Fruit fly (Drosophila melanogaster) whole organism, embryonic: ENCODE measurements around the gene svp.
A peak's percentile ranks its signal among the peaks of the same experiment; 100 is the strongest.

Source experiments
- ATbp ChIP-seq: fragments of 200-800 bp; sonication (Bioruptor generic); optimal IDR thresholded peaks from 2 replicates; lab custom pipeline; 2017; ENCODE audit warnings: missing biosample characterization, mild to moderate bottlenecking, missing genetic modification characterization, missing genetic modification reagents
- Atf6 ChIP-seq: fragments of 200-800 bp; sonication (Bioruptor generic); IDR thresholded peaks from 2 replicates; pipeline ENCODE4 v1.3.6; 2022; ENCODE audit warnings: missing biosample characterization, missing genetic modification characterization
- BtbVII ChIP-seq: fragments of 200-800 bp; sonication (Bioruptor generic); optimal IDR thresholded peaks from 3 replicates; lab custom pipeline; 2017; ENCODE audit warnings: missing biosample characterization, mild to moderate bottlenecking, missing genetic modification characterization
- CG10431 ChIP-seq: fragments of 200-800 bp; sonication (Bioruptor generic); optimal IDR thresholded peaks from 3 replicates; lab custom pipeline; 2018; ENCODE audit warnings: missing biosample characterization, mild to moderate bottlenecking, missing genetic modification characterization
- CG10565 ChIP-seq: fragments of 200-800 bp; sonication (Bioruptor generic); optimal IDR thresholded peaks from 3 replicates; lab custom pipeline; 2016; ENCODE audit warnings: missing biosample characterization, mild to moderate bottlenecking, missing genetic modification characterization
- CG12071 ChIP-seq: fragments of 200-800 bp; sonication (Bioruptor generic); optimal IDR thresholded peaks from 3 replicates; lab custom pipeline; 2018; ENCODE audit warnings: missing biosample characterization, mild to moderate bottlenecking, missing genetic modification characterization
- CG12155 ChIP-seq: fragments of 200-800 bp; sonication (Bioruptor generic); optimal IDR thresholded peaks from 3 replicates; lab custom pipeline; 2016; ENCODE audit warnings: missing biosample characterization, missing genetic modification characterization
- CG12219 ChIP-seq: fragments of 200-800 bp; sonication (Bioruptor generic); optimal IDR thresholded peaks from 3 replicates; lab custom pipeline; 2018; ENCODE audit warnings: missing biosample characterization, mild to moderate bottlenecking, missing genetic modification characterization
- CG12769 ChIP-seq: fragments of 200-800 bp; sonication (Bioruptor generic); optimal IDR thresholded peaks from 2 replicates; lab custom pipeline; 2019; ENCODE audit warnings: missing biosample characterization, mild to moderate bottlenecking, missing genetic modification characterization, moderate library complexity
- CG13775 ChIP-seq: fragments of 200-800 bp; sonication (Bioruptor generic); optimal IDR thresholded peaks from 3 replicates; lab custom pipeline; 2017; ENCODE audit warnings: missing biosample characterization, mild to moderate bottlenecking, missing genetic modification characterization
- CG15479 ChIP-seq: fragments of 200-800 bp; sonication (Bioruptor generic); optimal IDR thresholded peaks from 3 replicates; lab custom pipeline; 2019; ENCODE audit warnings: missing biosample characterization, mild to moderate bottlenecking, missing genetic modification characterization, moderate library complexity
- CG15601 ChIP-seq: fragments of 200-800 bp; sonication (Bioruptor generic); optimal IDR thresholded peaks from 3 replicates; lab custom pipeline; 2019; ENCODE audit warnings: missing biosample characterization, mild to moderate bottlenecking, missing genetic modification characterization, moderate library complexity
- CG16815 ChIP-seq: fragments of 200-800 bp; sonication (Bioruptor generic); optimal IDR thresholded peaks from 3 replicates; lab custom pipeline; 2017; ENCODE audit warnings: missing biosample characterization, mild to moderate bottlenecking, missing genetic modification characterization
- CG17359 ChIP-seq: fragments of 200-800 bp; sonication (Bioruptor generic); optimal IDR thresholded peaks from 3 replicates; lab custom pipeline; 2018; ENCODE audit warnings: missing biosample characterization, mild to moderate bottlenecking, missing genetic modification characterization, moderate library complexity
- CG17361 ChIP-seq: fragments of 200-800 bp; sonication (Bioruptor generic); IDR thresholded peaks from 3 replicates; pipeline ENCODE4 v1.3.6; 2022; ENCODE audit warnings: missing biosample characterization, missing genetic modification characterization
- CG18011 ChIP-seq: fragments of 200-800 bp; sonication (Bioruptor generic); optimal IDR thresholded peaks from 2 replicates; lab custom pipeline; 2017; ENCODE audit warnings: missing biosample characterization, missing genetic modification characterization, mild to moderate bottlenecking, moderate library complexity, missing genotype
- CG1832 ChIP-seq: fragments of 200-800 bp; sonication (Bioruptor generic); optimal IDR thresholded peaks from 2 replicates; lab custom pipeline; 2017; ENCODE audit warnings: missing biosample characterization, mild to moderate bottlenecking, missing genetic modification characterization, inconsistent platforms
- CG18764 ChIP-seq: fragments of 200-800 bp; sonication (Bioruptor generic); optimal IDR thresholded peaks from 3 replicates; lab custom pipeline; 2016; ENCODE audit warnings: missing biosample characterization, missing genetic modification characterization
- CG32767 ChIP-seq: fragments of 200-800 bp; sonication (Bioruptor generic); IDR thresholded peaks from 2 replicates; pipeline ENCODE4 v1.3.6; 2022; ENCODE audit warnings: missing biosample characterization, missing genetic modification characterization
- CG34422 ChIP-seq: fragments of 200-800 bp; sonication (Bioruptor generic); IDR thresholded peaks from 3 replicates; pipeline ENCODE4 v1.3.6; 2022; ENCODE audit warnings: missing biosample characterization, missing genetic modification characterization
- CG3726 ChIP-seq: fragments of 200-800 bp; sonication (Bioruptor generic); IDR thresholded peaks from 3 replicates; pipeline ENCODE4, ENCODE4 v1.3.6; 2022; ENCODE audit warnings: missing biosample characterization, missing genetic modification characterization
- CG5245 ChIP-seq: fragments of 200-800 bp; sonication (Bioruptor generic); optimal IDR thresholded peaks from 3 replicates; lab custom pipeline; 2016; ENCODE audit warnings: missing biosample characterization, missing genetic modification characterization
- CG6175 ChIP-seq: fragments of 200-800 bp; sonication (Bioruptor generic); IDR thresholded peaks from 3 replicates; pipeline ENCODE4 v1.3.6; 2022; ENCODE audit warnings: missing biosample characterization, missing genetic modification characterization
- CG8359 ChIP-seq: fragments of 200-800 bp; sonication (Bioruptor generic); optimal IDR thresholded peaks from 2 replicates; lab custom pipeline; 2017; ENCODE audit warnings: missing biosample characterization, mild to moderate bottlenecking, missing genetic modification characterization, borderline replicate concordance
- CG9215 ChIP-seq: fragments of 200-800 bp; sonication (Bioruptor generic); IDR thresholded peaks from 2 replicates; pipeline ENCODE4 v1.3.6; 2022; ENCODE audit warnings: missing biosample characterization, missing genetic modification characterization
- E2f1 ChIP-seq: fragments of 200-800 bp; sonication (Bioruptor generic); IDR thresholded peaks from 2 replicates; pipeline ENCODE4 v1.3.6; 2022; ENCODE audit warnings: missing biosample characterization, missing genetic modification characterization
- ERR ChIP-seq: fragments of 200-800 bp; sonication (Bioruptor generic); optimal IDR thresholded peaks from 2 replicates; lab custom pipeline; 2016; ENCODE audit warnings: missing biosample characterization, missing genetic modification characterization
- Elba2 ChIP-seq: fragments of 200-800 bp; sonication (Bioruptor generic); optimal IDR thresholded peaks from 3 replicates; lab custom pipeline; 2016; ENCODE audit warnings: missing biosample characterization, missing genetic modification characterization
- Ets97D ChIP-seq: fragments of 200-800 bp; sonication (Bioruptor generic); optimal IDR thresholded peaks from 3 replicates; lab custom pipeline; 2016; ENCODE audit warnings: missing biosample characterization, missing genetic modification characterization
- Gsc ChIP-seq: fragments of 200-800 bp; sonication (Bioruptor generic); IDR thresholded peaks from 2 replicates; pipeline ENCODE4 v1.3.6; 2022; ENCODE audit warnings: missing biosample characterization, missing genetic modification characterization
- HHEX ChIP-seq: fragments of 200-800 bp; sonication (Bioruptor generic); optimal IDR thresholded peaks from 3 replicates; lab custom pipeline; 2017; ENCODE audit warnings: missing biosample characterization, mild to moderate bottlenecking, missing genetic modification characterization, missing genetic modification reagents
- Hey ChIP-seq: fragments of 200-800 bp; sonication (Bioruptor generic); optimal IDR thresholded peaks from 3 replicates; lab custom pipeline; 2018; ENCODE audit warnings: missing biosample characterization, mild to moderate bottlenecking, missing genetic modification characterization
- Hmr ChIP-seq: fragments of 200-800 bp; sonication (Bioruptor generic); optimal IDR thresholded peaks from 3 replicates; lab custom pipeline; 2017; ENCODE audit warnings: mild to moderate bottlenecking, missing biosample characterization, missing genetic modification reagents, missing genetic modification characterization
- Nf-YB ChIP-seq: fragments of 200-800 bp; sonication (Bioruptor generic); optimal IDR thresholded peaks from 3 replicates; lab custom pipeline; 2019; ENCODE audit warnings: missing biosample characterization, mild to moderate bottlenecking, missing genetic modification characterization, moderate library complexity
- Sox100B ChIP-seq: fragments of 200-800 bp; sonication (Bioruptor generic); optimal IDR thresholded peaks from 3 replicates; lab custom pipeline; 2018; ENCODE audit warnings: missing biosample characterization, mild to moderate bottlenecking, missing genetic modification characterization
- Trl ChIP-seq, 3 experiments: fragments of >200 bp in 2 of 3; fragments of 200-800 bp in 1 of 3; sonication (Bioruptor generic) in 1 of 3; optimal IDR thresholded peaks; 2 replicates in 1 of 3; 3 replicates in 2 of 3; lab custom pipeline; 2016 to 2017; ENCODE audit warnings: missing biosample characterization in 1 of 3, missing genetic modification characterization in 1 of 3
- YL-1 ChIP-seq: fragments of 200-800 bp; sonication (Bioruptor generic); optimal IDR thresholded peaks from 3 replicates; lab custom pipeline; 2017; ENCODE audit warnings: missing biosample characterization, mild to moderate bottlenecking, missing genetic modification characterization
- cad ChIP-seq: fragments of >200 bp; optimal IDR thresholded peaks from 2 replicates; lab custom pipeline; 2017; ENCODE audit warnings: missing biosample characterization, missing genetic modification characterization
- cas ChIP-seq: fragments of 200-800 bp; sonication (Bioruptor generic); IDR thresholded peaks from 2 replicates; pipeline ENCODE4 v1.3.6; 2022; ENCODE audit warnings: missing biosample characterization, missing genetic modification characterization
- ci ChIP-seq: fragments of 200-800 bp; sonication (Bioruptor generic); IDR thresholded peaks from 3 replicates; pipeline ENCODE4 v1.3.6; 2022; ENCODE audit warnings: missing biosample characterization, missing genetic modification characterization
- crp ChIP-seq, 2 experiments: fragments of 200-800 bp; sonication (Bioruptor generic); optimal IDR thresholded peaks; 2 replicates in 1 of 2; 3 replicates in 1 of 2; lab custom pipeline; 2017; ENCODE audit warnings: missing biosample characterization in 2 of 2, missing genetic modification characterization in 2 of 2, mild to moderate bottlenecking in 1 of 2, moderate library complexity in 1 of 2
- fd96Cb ChIP-seq: fragments of 200-800 bp; sonication (Bioruptor generic); optimal IDR thresholded peaks from 2 replicates; lab custom pipeline; 2018; ENCODE audit warnings: missing biosample characterization, mild to moderate bottlenecking, missing genetic modification characterization, moderate library complexity
- gcm ChIP-seq: fragments of 200-800 bp; sonication (Bioruptor generic); optimal IDR thresholded peaks from 2 replicates; lab custom pipeline; 2019; ENCODE audit warnings: missing biosample characterization, mild to moderate bottlenecking, missing genetic modification characterization, moderate library complexity
- jigr1 ChIP-seq: fragments of 200-800 bp; sonication (Bioruptor generic); IDR thresholded peaks from 3 replicates; pipeline ENCODE4 v1.3.6; 2022; ENCODE audit warnings: missing biosample characterization, missing genetic modification characterization
- jumu ChIP-seq: fragments of 200-800 bp; sonication (Bioruptor generic); optimal IDR thresholded peaks from 3 replicates; lab custom pipeline; 2016; ENCODE audit warnings: missing biosample characterization, missing genetic modification characterization
- lov ChIP-seq, 2 experiments: fragments of 200-800 bp in 1 of 2; fragments of >200 bp in 1 of 2; sonication (Bioruptor generic) in 1 of 2; IDR thresholded peaks in 1 of 2; optimal IDR thresholded peaks in 1 of 2; 2 replicates in 1 of 2; 3 replicates in 1 of 2; pipeline versions ENCODE4 v1.3.6 to Lab custom; 2017 to 2022; ENCODE audit warnings: missing biosample characterization in 1 of 2, missing genetic modification characterization in 1 of 2
- nerfin-1 ChIP-seq: fragments of 200-800 bp; sonication (Bioruptor generic); optimal IDR thresholded peaks from 3 replicates; lab custom pipeline; 2019; ENCODE audit warnings: missing biosample characterization, mild to moderate bottlenecking, missing genetic modification characterization, moderate library complexity
- nmo ChIP-seq: fragments of 200-800 bp; sonication (Bioruptor generic); optimal IDR thresholded peaks from 2 replicates; lab custom pipeline; 2018; ENCODE audit warnings: missing biosample characterization, mild to moderate bottlenecking, missing genetic modification characterization, moderate library complexity
- salm ChIP-seq: fragments of 200-800 bp; sonication (Bioruptor generic); optimal IDR thresholded peaks from 2 replicates; lab custom pipeline; 2018; ENCODE audit warnings: missing biosample characterization, mild to moderate bottlenecking, missing genetic modification characterization

svp gene

dm6 chr3R:12280729-12281342 lies 22.3 kb downstream of the svp start (continued):
- TF ChIP-seq CG12071 (peak; percentile 66), CG5245 (GFP tag; lab: Kevin White, UChicago) (no peak), CG17359 (tag; lab: Kevin White, UChicago) (no peak), CG12219 (GFP tag; lab: Kevin White, UChicago) (no peak), crp (GFP tag; optimal IDR thresholded peaks at IDR 0.05; lab: Kevin White, UChicago) (no peak), Atf6 (no peak), CG12155 (GFP tag; lab: Kevin White, UChicago) (no peak), jigr1 (GFP tag; lab: Robert Waterston, UW) (no peak), CG15479 (GFP tag; lab: Kevin White, UChicago) (peak; percentile 3), CG17361 (GFP tag; lab: Robert Waterston, UW) (no peak), lov (optimal IDR thresholded peaks at IDR 0.05; lab: Kevin White, UChicago) (no peak), lov (GFP tag; IDR thresholded peaks at IDR 0.05; lab: Robert Waterston, UW) (no peak), CG18764 (GFP tag; lab: Kevin White, UChicago) (no peak), ATbp (GFP tag; lab: Kevin White, UChicago) (no peak), CG18011 (peak; percentile 81), fd96Cb (tag; lab: Kevin White, UChicago) (no peak), CG15601 (tag; lab: Kevin White, UChicago) (no peak), jumu (GFP tag; lab: Kevin White, UChicago) (no peak), Elba2 (GFP tag; lab: Kevin White, UChicago) (no peak), salm (tag; lab: Kevin White, UChicago) (no peak), gcm (GFP tag; lab: Kevin White, UChicago) (peak; percentile 4), CG6175 (GFP tag; lab: Robert Waterston, UW) (peak; percentile 89), Nf-YB (GFP tag; lab: Kevin White, UChicago) (peak; percentile 99), nmo (GFP tag; lab: Kevin White, UChicago) (no peak), cas (GFP tag; lab: Robert Waterston, UW) (no peak), CG8359 (GFP tag; lab: Kevin White, UChicago) (no peak), CG13775 (GFP tag; lab: Kevin White, UChicago) (no peak), CG32767 (GFP tag; lab: Robert Waterston, UW) (peak; percentile 20; the same call in 1 of the 2 replicates), CG12769 (no peak), CG1832 (GFP tag; lab: Kevin White, UChicago) (peak; percentile 98), Gsc (GFP tag; lab: Robert Waterston, UW) (no peak), Trl (optimal IDR thresholded peaks at IDR 0.05; lab: Kevin White, UChicago) (peak; percentile 81 to 82), Trl (GFP tag; optimal IDR thresholded peaks at IDR 0.05; lab: Kevin White, UChicago) (peak; percentile 22), E2f1 (GFP tag; lab: Robert Waterston, UW) (no peak), CG16815 (GFP tag; lab: Kevin White, UChicago) (no peak), nerfin-1 (tag; lab: Kevin White, UChicago) (no peak), CG10431 (GFP tag; lab: Kevin White, UChicago) (no peak), CG34422 (GFP tag; lab: Robert Waterston, UW) (no peak), HHEX (no peak), YL-1 (GFP tag; lab: Kevin White, UChicago) (no peak), Ets97D (no peak), CG10565 (GFP tag; lab: Kevin White, UChicago) (no peak), CG9215 (no peak), cad (GFP tag; lab: Kevin White, UChicago) (no peak), ERR (peak; percentile 53), Sox100B (no peak), CG3726 (GFP tag; lab: Robert Waterston, UW) (no peak), Hmr (no peak), Hey (tag; lab: Kevin White, UChicago) (no peak), BtbVII (GFP tag; lab: Kevin White, UChicago) (no peak), ci (GFP tag; lab: Robert Waterston, UW) (peak; percentile 22; the same call in 1 of the 3 replicates)
